Worm (Caenorhabditis elegans) whole organism, young adult: ENCODE measurements around the gene clec-161.

Source experiments
- C17E4.6 ChIP-seq: fragments of 200-800 bp; sonication (Bioruptor generic); IDR thresholded peaks from 2 replicates; pipeline ENCODE4 v1.3.6; 2022; ENCODE audit warnings: missing genetic modification reagents, missing genetic modification characterization, missing compliant biosample characterization
- F10E7.11 ChIP-seq: sonication (generic microtip); optimal IDR thresholded peaks from 2 replicates; lab custom pipeline; 2017; ENCODE audit warnings: mild to moderate bottlenecking, missing genetic modification characterization, moderate library complexity, missing compliant biosample characterization
- F39B2.1 ChIP-seq: fragments of 200-800 bp; sonication (Bioruptor generic); IDR thresholded peaks from 2 replicates; pipeline ENCODE4 v1.3.6; 2022; ENCODE audit warnings: missing genetic modification reagents, missing genetic modification characterization, missing compliant biosample characterization
- F49E8.2 ChIP-seq: sonication (generic microtip); optimal IDR thresholded peaks from 3 replicates; lab custom pipeline; 2017; ENCODE audit warnings: missing genetic modification characterization, mild to moderate bottlenecking, missing compliant biosample characterization, antibody characterized with exemption, moderate library complexity; ENCODE audit not compliant: insufficient read depth
- F52B5.7 ChIP-seq: sonication (generic microtip); optimal IDR thresholded peaks from 2 replicates; lab custom pipeline; 2016; ENCODE audit warnings: mild to moderate bottlenecking, missing genetic modification characterization, missing compliant biosample characterization
- T07F8.4 ChIP-seq: sonication (generic microtip); optimal IDR thresholded peaks from 2 replicates; lab custom pipeline; 2016; ENCODE audit warnings: mild to moderate bottlenecking, missing genetic modification characterization, moderate library complexity, missing compliant biosample characterization
- T26A5.8 ChIP-seq: sonication (generic microtip); optimal IDR thresholded peaks from 2 replicates; lab custom pipeline; 2016; ENCODE audit warnings: missing genetic modification characterization, missing compliant biosample characterization
- Y53F4B.3 ChIP-seq: fragments of 200-800 bp; sonication (Bioruptor generic); IDR thresholded peaks from 2 replicates; pipeline ENCODE4 v1.3.6; 2022; ENCODE audit warnings: missing genetic modification reagents, missing genetic modification characterization, missing compliant biosample characterization
- Y56A3A.18 ChIP-seq: fragments of 200-800 bp; sonication (Bioruptor generic); IDR thresholded peaks from 2 replicates; pipeline ENCODE4 v1.3.6; 2022; ENCODE audit warnings: missing genetic modification reagents, missing genetic modification characterization, missing compliant biosample characterization
- Y79H2A.3 ChIP-seq: fragments of 200-800 bp; sonication (Bioruptor generic); conservative IDR thresholded peaks from 2 replicates; pipeline ENCODE4 v1.3.6; 2022; ENCODE audit warnings: missing genetic modification reagents, missing genetic modification characterization, missing compliant biosample characterization
- akir-1 ChIP-seq: fragments of 200-800 bp; sonication (Bioruptor generic); optimal IDR thresholded peaks from 2 replicates; lab custom pipeline; 2018; ENCODE audit warnings: mild to moderate bottlenecking, missing genetic modification characterization, moderate library complexity, missing compliant biosample characterization
- ama-1 ChIP-seq, 3 experiments: fragments of 150-350 bp in 1 of 3; sonication (generic microtip) in 2 of 3; optimal IDR thresholded peaks; 2 replicates each; lab custom pipeline; 2014 to 2018; ENCODE audit warnings: missing biosample characterization in 2 of 3, missing genetic modification characterization in 2 of 3, missing genetic modification reagents in 2 of 3
- aptf-3 ChIP-seq: fragments of 200-800 bp; sonication (Bioruptor generic); IDR thresholded peaks from 2 replicates; pipeline ENCODE4 v1.3.6; 2022; ENCODE audit warnings: missing genetic modification characterization, missing compliant biosample characterization
- atf-7 ChIP-seq: sonication (generic microtip); optimal IDR thresholded peaks from 2 replicates; lab custom pipeline; 2017; ENCODE audit warnings: mild to moderate bottlenecking, missing genetic modification characterization, missing compliant biosample characterization
- ceh-58 ChIP-seq: fragments of 200-800 bp; sonication (Bioruptor generic); IDR thresholded peaks from 2 replicates; pipeline ENCODE4 v1.3.6; 2022; ENCODE audit warnings: missing genetic modification characterization, missing compliant biosample characterization
- ceh-79 ChIP-seq: sonication (generic microtip); optimal IDR thresholded peaks from 2 replicates; lab custom pipeline; 2017; ENCODE audit warnings: mild to moderate bottlenecking, missing genetic modification characterization, missing compliant biosample characterization
- chd-7 ChIP-seq: sonication (generic microtip); optimal IDR thresholded peaks from 2 replicates; lab custom pipeline; 2016; ENCODE audit warnings: mild to moderate bottlenecking, missing genetic modification characterization, moderate library complexity, missing compliant biosample characterization
- dpff-1 ChIP-seq: sonication (generic microtip); optimal IDR thresholded peaks from 2 replicates; lab custom pipeline; 2017; ENCODE audit warnings: mild to moderate bottlenecking, missing genetic modification characterization, missing compliant biosample characterization
- egl-44 ChIP-seq: fragments of 200-800 bp; sonication (Bioruptor generic); IDR thresholded peaks from 2 replicates; pipeline ENCODE4 v1.3.6; 2022; ENCODE audit warnings: missing genetic modification reagents, missing genetic modification characterization, missing compliant biosample characterization
- ekl-4 ChIP-seq: fragments of 200-800 bp; sonication (Bioruptor generic); IDR thresholded peaks from 2 replicates; pipeline ENCODE4 v1.3.6; 2022; ENCODE audit warnings: missing genetic modification reagents, missing genetic modification characterization, missing compliant biosample characterization
- ets-4 ChIP-seq: fragments of 200-800 bp; sonication (Bioruptor generic); optimal IDR thresholded peaks from 2 replicates; lab custom pipeline; 2018; ENCODE audit warnings: mild to moderate bottlenecking, missing genetic modification characterization, missing compliant biosample characterization
- him-1 ChIP-seq: sonication (generic microtip); optimal IDR thresholded peaks from 2 replicates; lab custom pipeline; 2016; ENCODE audit warnings: missing genotype, missing genetic modification reagents, missing genetic modification characterization, missing compliant biosample characterization
- hlh-26 ChIP-seq: fragments of 200-800 bp; sonication (Bioruptor generic); conservative IDR thresholded peaks from 2 replicates; pipeline ENCODE4 v1.3.6; 2022; ENCODE audit warnings: missing genetic modification reagents, missing genetic modification characterization, missing compliant biosample characterization
- hmg-20 ChIP-seq: fragments of 200-800 bp; sonication (Bioruptor generic); IDR thresholded peaks from 2 replicates; pipeline ENCODE4 v1.3.6; 2022; ENCODE audit warnings: missing genetic modification reagents, missing genetic modification characterization, missing compliant biosample characterization
- lag-1 ChIP-seq: fragments of 200-800 bp; sonication (Bioruptor generic); IDR thresholded peaks from 2 replicates; pipeline ENCODE4 v1.3.6; 2022; ENCODE audit warnings: missing genetic modification reagents, missing genetic modification characterization, missing compliant biosample characterization
- let-526 ChIP-seq: fragments of 200-800 bp; sonication (Bioruptor generic); IDR thresholded peaks from 2 replicates; pipeline ENCODE4 v1.3.6; 2022; ENCODE audit warnings: missing genetic modification reagents, missing genetic modification characterization, missing compliant biosample characterization
- lin-40 ChIP-seq: sonication (generic microtip); optimal IDR thresholded peaks from 2 replicates; lab custom pipeline; 2016; ENCODE audit warnings: missing genetic modification characterization, mild to moderate bottlenecking, missing compliant biosample characterization, missing genotype, missing genetic modification reagents
- madf-10 ChIP-seq: sonication (generic microtip); optimal IDR thresholded peaks from 2 replicates; lab custom pipeline; 2016; ENCODE audit warnings: mild to moderate bottlenecking, missing genetic modification characterization, missing compliant biosample characterization
- madf-3 ChIP-seq: fragments of 200-800 bp; sonication (Bioruptor generic); IDR thresholded peaks from 2 replicates; pipeline ENCODE4 v1.3.6; 2022; ENCODE audit warnings: missing genetic modification reagents, missing genetic modification characterization, missing compliant biosample characterization
- madf-8 ChIP-seq: fragments of 200-800 bp; sonication (Bioruptor generic); conservative IDR thresholded peaks from 2 replicates; pipeline ENCODE4 v1.3.6; 2022; ENCODE audit warnings: missing genetic modification reagents, missing genetic modification characterization, missing compliant biosample characterization
- mcd-1 ChIP-seq: fragments of 200-800 bp; sonication (Bioruptor generic); IDR thresholded peaks from 2 replicates; pipeline ENCODE4 v1.3.6; 2022; ENCODE audit warnings: missing genetic modification reagents, missing genetic modification characterization, missing compliant biosample characterization
- mes-4 ChIP-seq: sonication (generic microtip); optimal IDR thresholded peaks from 2 replicates; lab custom pipeline; 2016; ENCODE audit warnings: missing genotype, missing genetic modification characterization, missing compliant biosample characterization
- mxl-1 ChIP-seq: sonication (generic microtip); optimal IDR thresholded peaks from 2 replicates; lab custom pipeline; 2016; ENCODE audit warnings: missing genetic modification characterization, missing compliant biosample characterization
- nfya-2 ChIP-seq: fragments of 200-800 bp; sonication (Bioruptor generic); IDR thresholded peaks from 2 replicates; pipeline ENCODE4 v1.3.6; 2022; ENCODE audit warnings: missing genetic modification reagents, missing genetic modification characterization, missing compliant biosample characterization
- nhr-120 ChIP-seq: fragments of 200-800 bp; sonication (Bioruptor generic); IDR thresholded peaks from 2 replicates; pipeline ENCODE4 v1.3.6; 2022; ENCODE audit warnings: missing genetic modification characterization, missing compliant biosample characterization
- nhr-179 ChIP-seq: sonication (generic microtip); optimal IDR thresholded peaks from 2 replicates; lab custom pipeline; 2016; ENCODE audit warnings: mild to moderate bottlenecking, missing genetic modification characterization, missing compliant biosample characterization
- nhr-27 ChIP-seq: fragments of 200-800 bp; sonication (Bioruptor generic); optimal IDR thresholded peaks from 2 replicates; lab custom pipeline; 2018; ENCODE audit warnings: mild to moderate bottlenecking, missing genetic modification characterization, moderate library complexity, missing compliant biosample characterization
- nhr-80 ChIP-seq: sonication (generic microtip); optimal IDR thresholded peaks from 2 replicates; lab custom pipeline; 2016; ENCODE audit warnings: missing genetic modification characterization, missing compliant biosample characterization
- rec-8 ChIP-seq, 2 experiments: sonication (generic microtip); optimal IDR thresholded peaks; 2 replicates each; lab custom pipeline; 2016; ENCODE audit warnings: mild to moderate bottlenecking in 2 of 2, missing genetic modification characterization in 2 of 2, missing genetic modification reagents in 2 of 2, missing genotype in 2 of 2, missing biosample characterization in 1 of 2, missing compliant biosample characterization in 1 of 2, moderate library complexity in 1 of 2
- repo-1 ChIP-seq: sonication (generic microtip); optimal IDR thresholded peaks from 2 replicates; lab custom pipeline; 2017; ENCODE audit warnings: mild to moderate bottlenecking, missing genetic modification characterization, missing compliant biosample characterization
- snpc-1.1 ChIP-seq: sonication (generic microtip); optimal IDR thresholded peaks from 2 replicates; lab custom pipeline; 2017; ENCODE audit warnings: missing genetic modification characterization, mild to moderate bottlenecking, missing compliant biosample characterization, antibody characterized with exemption, moderate library complexity, missing genotype, missing genetic modification reagents; ENCODE audit not compliant: insufficient read depth
- somi-1 ChIP-seq: fragments of 200-800 bp; sonication (Bioruptor generic); optimal IDR thresholded peaks from 2 replicates; lab custom pipeline; 2018; ENCODE audit warnings: mild to moderate bottlenecking, missing genetic modification characterization, missing compliant biosample characterization
- tbp1 ChIP-seq: fragments of 200-800 bp; sonication (Bioruptor generic); optimal IDR thresholded peaks from 2 replicates; lab custom pipeline; 2018; ENCODE audit warnings: mild to moderate bottlenecking, missing genetic modification characterization, missing compliant biosample characterization
- tbx-9 ChIP-seq: sonication (generic microtip); optimal IDR thresholded peaks from 2 replicates; lab custom pipeline; 2016; ENCODE audit warnings: borderline replicate concordance, missing genetic modification characterization, inconsistent platforms, missing compliant biosample characterization
- tlf-1 ChIP-seq: fragments of 200-800 bp; sonication (Bioruptor generic); optimal IDR thresholded peaks from 2 replicates; lab custom pipeline; 2018; ENCODE audit warnings: mild to moderate bottlenecking, missing genetic modification characterization, missing compliant biosample characterization
- zim-3 ChIP-seq: sonication (generic microtip); optimal IDR thresholded peaks from 2 replicates; lab custom pipeline; 2017; ENCODE audit warnings: mild to moderate bottlenecking, missing genetic modification characterization, moderate library complexity, missing compliant biosample characterization
- ztf-22 ChIP-seq: fragments of 200-800 bp; sonication (Bioruptor generic); optimal IDR thresholded peaks from 2 replicates; lab custom pipeline; 2018; ENCODE audit warnings: mild to moderate bottlenecking, missing genetic modification characterization, moderate library complexity, missing compliant biosample characterization
- ztf-25 ChIP-seq: fragments of 200-800 bp; sonication (Bioruptor generic); IDR thresholded peaks from 2 replicates; pipeline ENCODE4 v1.3.6; 2022; ENCODE audit warnings: missing genetic modification reagents, missing genetic modification characterization, missing compliant biosample characterization
- ztf-26 ChIP-seq: sonication (generic microtip); optimal IDR thresholded peaks from 2 replicates; lab custom pipeline; 2017; ENCODE audit warnings: missing genetic modification characterization, missing compliant biosample characterization

Gene clec-161

DNA sequence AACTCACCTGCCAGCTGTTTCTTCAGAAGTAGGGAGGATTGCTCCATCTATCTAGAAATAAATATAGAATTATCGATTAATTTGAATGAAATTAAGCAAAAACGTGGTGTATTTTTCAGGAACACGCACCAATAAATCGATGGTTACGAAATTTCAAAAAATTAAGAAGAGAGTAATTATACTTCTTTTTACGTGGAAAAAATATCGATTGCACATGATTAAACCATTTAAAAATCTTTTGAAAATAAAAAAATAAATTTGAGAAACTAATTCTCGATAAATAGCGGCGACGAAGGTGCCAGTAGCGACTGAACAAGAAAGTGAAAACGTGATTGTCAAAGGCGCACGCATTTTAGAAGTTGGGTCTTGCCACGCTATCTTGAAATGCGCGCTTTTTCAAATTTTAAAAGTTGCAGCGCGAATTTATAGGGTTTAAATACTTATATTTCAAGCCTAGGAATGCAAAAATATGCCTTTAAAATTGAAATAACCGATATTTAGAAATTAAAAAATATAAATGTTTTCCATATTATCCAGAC is 22.6 kb upstream of the clec-161 start, which contains the start of gene ubc-7 (continued):
- TF ChIP-seq ekl-4 (GFP tag; lab: Robert Waterston, UW) (peak; percentile 76), lin-40 (tag; lab: Kevin White, UChicago) (peak; percentile 52), T07F8.4 (no peak), nhr-120 (GFP tag; lab: Robert Waterston, UW) (no peak), ceh-58 (GFP tag; lab: Robert Waterston, UW) (no peak), madf-8 (GFP tag; lab: Robert Waterston, UW) (peak; percentile 92), F52B5.7 (tag; lab: Kevin White, UChicago) (no peak), F49E8.2 (tag; lab: Kevin White, UChicago) (no peak), zim-3 (tag; lab: Kevin White, UChicago) (no peak), mcd-1 (GFP tag; lab: Robert Waterston, UW) (peak; percentile 80), F10E7.11 (tag; lab: Kevin White, UChicago) (no peak), let-526 (GFP tag; lab: Robert Waterston, UW) (0 out of 2 replicates have a peak, but pooled peaks have one; percentile 6), atf-7 (peak; percentile 23), chd-7 (tag; lab: Kevin White, UChicago) (no peak), tbx-9 (tag; lab: Kevin White, UChicago) (no peak), tbp1 (GFP tag; lab: Kevin White, UChicago) (peak; percentile 56), rec-8 (tag; optimal IDR thresholded peaks at IDR 0.05; lab: Kevin White, UChicago) (no peak), repo-1 (tag; lab: Kevin White, UChicago) (no peak), C17E4.6 (GFP tag; lab: Robert Waterston, UW) (no peak), hlh-26 (no peak), nhr-80 (peak; percentile 22), somi-1 (GFP tag; lab: Kevin White, UChicago) (no peak), nhr-179 (tag; lab: Kevin White, UChicago) (no peak), mes-4 (no peak), ztf-25 (GFP tag; lab: Robert Waterston, UW) (no peak), tlf-1 (GFP tag; lab: Kevin White, UChicago) (peak; percentile 68), akir-1 (no peak), madf-3 (GFP tag; lab: Robert Waterston, UW) (peak; percentile 30; the same call in 1 of the 2 replicates), ztf-26 (tag; lab: Kevin White, UChicago) (no peak), mxl-1 (tag; lab: Kevin White, UChicago) (no peak), aptf-3 (GFP tag; lab: Robert Waterston, UW) (no peak), ama-1 (optimal IDR thresholded peaks at IDR 0.05; lab: Kevin White, UChicago) (peak; percentile 51), ama-1 (GFP tag; optimal IDR thresholded peaks at IDR 0.05; lab: Kevin White, UChicago) (no peak), hmg-20 (GFP tag; lab: Robert Waterston, UW) (no peak), nfya-2 (no peak), snpc-1.1 (peak; percentile 58), F39B2.1 (GFP tag; lab: Robert Waterston, UW) (no peak), dpff-1 (tag; lab: Kevin White, UChicago) (no peak), nhr-27 (tag; lab: Kevin White, UChicago) (no peak), Y53F4B.3 (no peak), lag-1 (no peak), egl-44 (GFP tag; lab: Robert Waterston, UW) (no peak), Y79H2A.3 (GFP tag; lab: Robert Waterston, UW) (no peak), madf-10 (no peak), him-1 (tag; lab: Kevin White, UChicago) (peak; percentile 24), ets-4 (no peak), ztf-22 (GFP tag; lab: Kevin White, UChicago) (no peak), T26A5.8 (tag; lab: Kevin White, UChicago) (no peak), Y56A3A.18 (GFP tag; lab: Robert Waterston, UW) (no peak), ceh-79 (tag; lab: Kevin White, UChicago) (no peak)
